Worm (Caenorhabditis elegans) whole organism, young adult: ENCODE measurements around the gene prmt-9.

Source experiments
- F22D6.2 ChIP-seq: sonication (generic microtip); optimal IDR thresholded peaks from 2 replicates; lab custom pipeline; 2016; ENCODE audit warnings: mild to moderate bottlenecking, missing genetic modification characterization, missing compliant biosample characterization
- F57A8.1 ChIP-seq: fragments of 200-800 bp; sonication (Bioruptor generic); optimal IDR thresholded peaks from 2 replicates; lab custom pipeline; 2018; ENCODE audit warnings: mild to moderate bottlenecking, missing genetic modification characterization, moderate library complexity, missing compliant biosample characterization
- Y53F4B.3 ChIP-seq: fragments of 200-800 bp; sonication (Bioruptor generic); IDR thresholded peaks from 2 replicates; pipeline ENCODE4 v1.3.6; 2022; ENCODE audit warnings: missing genetic modification reagents, missing genetic modification characterization, missing compliant biosample characterization
- Y67H2A.10 ChIP-seq: fragments of 200-800 bp; sonication (Bioruptor generic); conservative IDR thresholded peaks from 2 replicates; pipeline ENCODE4 v1.3.6; 2022; ENCODE audit warnings: missing genetic modification reagents, missing genetic modification characterization, missing compliant biosample characterization
- akir-1 ChIP-seq: fragments of 200-800 bp; sonication (Bioruptor generic); optimal IDR thresholded peaks from 2 replicates; lab custom pipeline; 2018; ENCODE audit warnings: mild to moderate bottlenecking, missing genetic modification characterization, moderate library complexity, missing compliant biosample characterization
- ceh-100 ChIP-seq: fragments of 200-800 bp; sonication (Bioruptor generic); IDR thresholded peaks from 2 replicates; pipeline ENCODE4 v1.3.6; 2022; ENCODE audit warnings: missing genetic modification reagents, missing genetic modification characterization, missing compliant biosample characterization
- ceh-58 ChIP-seq: fragments of 200-800 bp; sonication (Bioruptor generic); IDR thresholded peaks from 2 replicates; pipeline ENCODE4 v1.3.6; 2022; ENCODE audit warnings: missing genetic modification characterization, missing compliant biosample characterization
- ceh-91 ChIP-seq: fragments of 200-800 bp; sonication (Bioruptor generic); IDR thresholded peaks from 2 replicates; pipeline ENCODE4 v1.3.6; 2022; ENCODE audit warnings: missing genetic modification reagents, missing genetic modification characterization, missing compliant biosample characterization
- let-607 ChIP-seq, 2 experiments: fragments of 200-800 bp in 1 of 2; sonication (Bioruptor generic) in 1 of 2; sonication (generic microtip) in 1 of 2; optimal IDR thresholded peaks; 2 replicates each; lab custom pipeline; 2016 to 2018; ENCODE audit warnings: mild to moderate bottlenecking in 2 of 2, missing compliant biosample characterization in 2 of 2, missing genetic modification characterization in 2 of 2, moderate library complexity in 2 of 2, missing genotype in 1 of 2
- lsl-1 ChIP-seq: fragments of 200-800 bp; sonication (Bioruptor generic); optimal IDR thresholded peaks from 2 replicates; lab custom pipeline; 2018; ENCODE audit warnings: mild to moderate bottlenecking, missing genetic modification characterization, moderate library complexity, missing compliant biosample characterization
- nfyb-1 ChIP-seq: fragments of 200-800 bp; sonication (Bioruptor generic); IDR thresholded peaks from 2 replicates; pipeline ENCODE4 v1.3.6; 2022; ENCODE audit warnings: missing genetic modification reagents, missing genetic modification characterization, missing compliant biosample characterization
- nhr-27 ChIP-seq: fragments of 200-800 bp; sonication (Bioruptor generic); optimal IDR thresholded peaks from 2 replicates; lab custom pipeline; 2018; ENCODE audit warnings: mild to moderate bottlenecking, missing genetic modification characterization, moderate library complexity, missing compliant biosample characterization
- rcor-1 ChIP-seq: fragments of 200-800 bp; sonication (Bioruptor generic); IDR thresholded peaks from 2 replicates; pipeline ENCODE4 v1.3.6; 2022; ENCODE audit warnings: missing genetic modification reagents, missing genetic modification characterization, missing compliant biosample characterization
- somi-1 ChIP-seq: fragments of 200-800 bp; sonication (Bioruptor generic); optimal IDR thresholded peaks from 2 replicates; lab custom pipeline; 2018; ENCODE audit warnings: mild to moderate bottlenecking, missing genetic modification characterization, missing compliant biosample characterization
- sptf-2 ChIP-seq: fragments of 200-800 bp; sonication (Bioruptor generic); optimal IDR thresholded peaks from 2 replicates; lab custom pipeline; 2018; ENCODE audit warnings: mild to moderate bottlenecking, missing genetic modification characterization, missing compliant biosample characterization
- ztf-26 ChIP-seq: sonication (generic microtip); optimal IDR thresholded peaks from 2 replicates; lab custom pipeline; 2017; ENCODE audit warnings: missing genetic modification characterization, missing compliant biosample characterization
- ztf-28 ChIP-seq: fragments of 200-800 bp; sonication (Bioruptor generic); IDR thresholded peaks from 2 replicates; pipeline ENCODE4 v1.3.6; 2022; ENCODE audit warnings: missing genetic modification reagents, missing genetic modification characterization, missing compliant biosample characterization

Gene prmt-9

DNA sequence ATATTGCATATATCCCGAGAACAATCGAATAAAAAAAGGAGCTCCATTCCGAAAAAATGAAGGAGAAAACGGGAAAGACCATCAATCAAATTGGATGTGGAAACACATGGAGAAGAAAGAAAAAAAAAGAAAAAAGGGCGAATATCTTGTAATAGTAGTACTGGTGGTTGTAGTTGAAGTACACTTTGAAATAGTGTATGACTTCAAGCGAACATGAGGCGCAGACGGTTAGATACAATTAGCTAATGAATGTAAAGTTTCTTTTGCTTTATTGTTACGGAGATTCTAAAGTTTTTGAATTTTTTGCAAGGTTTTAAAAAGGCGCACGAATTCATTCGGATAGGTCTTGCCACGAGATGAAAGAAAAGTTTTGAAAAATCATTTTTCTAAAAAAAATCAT, 51.7 kb downstream of the prmt-9 start:
- TF ChIP-seq akir-1 (no peak), rcor-1 (GFP tag; lab: Robert Waterston, UW) (no peak), ztf-26 (tag; lab: Kevin White, UChicago) (no peak), ceh-91 (GFP tag; lab: Robert Waterston, UW) (no peak), ztf-28 (GFP tag; lab: Robert Waterston, UW) (no peak), sptf-2 (GFP tag; lab: Kevin White, UChicago) (no peak), F22D6.2 (no peak), Y53F4B.3 (GFP tag; lab: Robert Waterston, UW) (no peak), let-607 (tag; optimal IDR thresholded peaks at IDR 0.05; lab: Kevin White, UChicago) (no peak), somi-1 (GFP tag; lab: Kevin White, UChicago) (no peak)

- TF ChIP-seq nhr-27 (no peak), nfyb-1 (GFP tag; lab: Robert Waterston, UW) (no peak), Y67H2A.10 (GFP tag; lab: Robert Waterston, UW) (no peak), F57A8.1 (GFP tag; lab: Kevin White, UChicago) (no peak), ceh-58 (GFP tag; lab: Robert Waterston, UW) (no peak), lsl-1 (peak; percentile 22), ceh-100 (no peak)
These were observed 53.3 kb downstream of the prmt-9 start, which contains the start of gene ark-1 for ce11 chrIV:12630922-12631321. Gene ark-1 (minus strand): TSS chrIV:12631022.
